Fruit fly (Drosophila melanogaster) whole organism, wandering third instar larva: ENCODE measurements around the gene Kcmf1.
A peak's percentile ranks its signal among the peaks of the same experiment; 100 is the strongest.

Experiments used
- Dfd ChIP-seq: fragments of >200 bp; optimal IDR thresholded peaks from 2 replicates; lab custom pipeline; 2017; ENCODE audit warnings: missing biosample characterization, missing genetic modification characterization
- Hr78 ChIP-seq: fragments of >200 bp; optimal IDR thresholded peaks from 2 replicates; lab custom pipeline; 2017; ENCODE audit warnings: missing biosample characterization, missing genetic modification characterization
- Hr83 ChIP-seq: fragments of 200-300 bp; sonication (Bioruptor generic); optimal IDR thresholded peaks from 2 replicates; lab custom pipeline; 2016; ENCODE audit warnings: missing biosample characterization, mild to moderate bottlenecking, missing genetic modification characterization, moderate library complexity; ENCODE audit not compliant: poor library complexity, severe bottlenecking
- N ChIP-seq: fragments of >200 bp; optimal IDR thresholded peaks from 2 replicates; lab custom pipeline; 2018; ENCODE audit warnings: missing biosample characterization, missing external identifiers, missing genetic modification characterization
- br ChIP-seq: fragments of 200-800 bp; sonication (Bioruptor generic); optimal IDR thresholded peaks from 2 replicates; lab custom pipeline; 2016; ENCODE audit warnings: missing biosample characterization, missing genetic modification characterization
- brk ChIP-seq: fragments of 200-800 bp; sonication (Bioruptor generic); optimal IDR thresholded peaks from 2 replicates; lab custom pipeline; 2016; ENCODE audit warnings: missing biosample characterization, mild to moderate bottlenecking, missing genetic modification characterization
- fru ChIP-seq: fragments of 200-800 bp; sonication (Bioruptor generic); optimal IDR thresholded peaks from 3 replicates; lab custom pipeline; 2016; ENCODE audit warnings: missing biosample characterization, mild to moderate bottlenecking, missing genetic modification characterization
- h ChIP-seq: fragments of 200-800 bp; sonication (Bioruptor generic); optimal IDR thresholded peaks from 3 replicates; lab custom pipeline; 2016; ENCODE audit warnings: missing biosample characterization, mild to moderate bottlenecking, missing genetic modification characterization
- sage ChIP-seq: fragments of 200-800 bp; sonication (Bioruptor generic); optimal IDR thresholded peaks from 2 replicates; lab custom pipeline; 2016; ENCODE audit warnings: missing biosample characterization, mild to moderate bottlenecking, missing genetic modification characterization

dm6 chr3R:9055119-9056105 lies 40.7 kb upstream of the Kcmf1 start:
- TF ChIP-seq sage (GFP tag; lab: Kevin White, UChicago) (peak; percentile 92), brk (GFP tag; lab: Kevin White, UChicago) (peak; percentile 95), br (GFP tag; lab: Kevin White, UChicago) (peak; percentile 90), h (GFP tag; lab: Kevin White, UChicago) (peak; percentile 96), Hr83 (GFP tag; lab: Kevin White, UChicago) (peak; percentile 54), fru (GFP tag; lab: Kevin White, UChicago) (peak; percentile 92), Hr78 (GFP tag; lab: Kevin White, UChicago) (no peak), Dfd (GFP tag; lab: Kevin White, UChicago) (no peak), N (GFP tag; lab: Kevin White, UChicago) (no peak)
